Worm (Caenorhabditis elegans) whole organism, L3 larva: ENCODE data around the gene msp-65.

ENCODE experiments used
- ama-1 ChIP-seq: fragments of 150-350 bp; optimal IDR thresholded peaks from 2 replicates; lab custom pipeline; 2018
- ceh-9 ChIP-seq: sonication (generic microtip); optimal IDR thresholded peaks from 2 replicates; lab custom pipeline; 2018; ENCODE audit warnings: missing biosample characterization, missing genetic modification characterization
- egl-27 ChIP-seq: sonication (generic microtip); optimal IDR thresholded peaks from 4 replicates; lab custom pipeline; 2017; ENCODE audit warnings: missing biosample characterization, missing genetic modification reagents, missing genetic modification characterization
- jun-1 ChIP-seq: fragments of 150-350 bp; optimal IDR thresholded peaks from 2 replicates; lab custom pipeline; 2014; ENCODE audit warnings: missing biosample characterization, missing genetic modification reagents, missing genetic modification characterization
- lin-15B ChIP-seq: fragments of 150-350 bp; optimal IDR thresholded peaks from 2 replicates; lab custom pipeline; 2014; ENCODE audit warnings: missing biosample characterization, missing genetic modification characterization
- nfya-1 ChIP-seq: sonication (generic microtip); optimal IDR thresholded peaks from 2 replicates; lab custom pipeline; 2017; ENCODE audit warnings: missing genetic modification characterization, mild to moderate bottlenecking, missing compliant biosample characterization, antibody characterized with exemption, moderate library complexity; ENCODE audit not compliant: insufficient read depth
- nhr-237 ChIP-seq: fragments of 150-350 bp; optimal IDR thresholded peaks from 2 replicates; lab custom pipeline; 2014; ENCODE audit warnings: missing biosample characterization, missing genetic modification characterization
- nhr-28 ChIP-seq: fragments of 150-350 bp; optimal IDR thresholded peaks from 2 replicates; lab custom pipeline; 2014; ENCODE audit warnings: missing biosample characterization, missing genetic modification characterization
- nhr-76 ChIP-seq: fragments of 150-350 bp; sonication (generic microtip); optimal IDR thresholded peaks from 5 replicates; lab custom pipeline; 2014; ENCODE audit warnings: missing biosample characterization, missing genetic modification characterization
- snpc-4 ChIP-seq: fragments of 150-350 bp; optimal IDR thresholded peaks from 2 replicates; lab custom pipeline; 2014; ENCODE audit warnings: missing biosample characterization, missing genetic modification characterization
- unc-62 ChIP-seq: fragments of 150-350 bp; sonication (generic microtip); optimal IDR thresholded peaks from 4 replicates; lab custom pipeline; 2014; ENCODE audit warnings: missing biosample characterization, missing genetic modification reagents, missing genetic modification characterization
- ztf-11 ChIP-seq: fragments of 150-350 bp; optimal IDR thresholded peaks from 2 replicates; lab custom pipeline; 2014; ENCODE audit warnings: missing biosample characterization, missing genetic modification characterization

ce11 chrIV:5291207-5291606, 25.1 kb upstream of the msp-65 start:
- TF ChIP-seq ztf-11 = no peak
- TF ChIP-seq unc-62 (GFP tag; lab: Kevin White, UChicago) = no peak
- TF ChIP-seq snpc-4 (tag; lab: Kevin White, UChicago) = no peak
- no peak for TF ChIP-seq ceh-9 (tag; lab: Kevin White, UChicago)
- TF ChIP-seq jun-1 (tag; lab: Kevin White, UChicago) = no peak
- no peak for TF ChIP-seq egl-27
- no peak for TF ChIP-seq nfya-1 (tag; lab: Kevin White, UChicago)
- no peak for TF ChIP-seq nhr-76
- no peak for TF ChIP-seq nhr-28 (tag; lab: Kevin White, UChicago)
- TF ChIP-seq lin-15B (tag; lab: Kevin White, UChicago) = no peak
- no peak for TF ChIP-seq ama-1
- TF ChIP-seq nhr-237 (tag; lab: Kevin White, UChicago) = no peak
